Worm (Caenorhabditis elegans) whole organism, midembryonic: ENCODE measurements around the gene ech-1.1.

ENCODE experiments used
- T22C8.4 ChIP-seq: fragments of 200-800 bp; sonication (Bioruptor generic); IDR thresholded peaks from 2 replicates; pipeline ENCODE4 v1.3.6; 2022; ENCODE audit warnings: missing genetic modification characterization, missing compliant biosample characterization
- cog-1 ChIP-seq: sonication (generic microtip); optimal IDR thresholded peaks from 2 replicates; lab custom pipeline; 2016; ENCODE audit warnings: missing genetic modification characterization, missing compliant biosample characterization
- flt-1 ChIP-seq: fragments of 200-800 bp; sonication (Bioruptor generic); IDR thresholded peaks from 2 replicates; pipeline ENCODE4 v1.3.6; 2022; ENCODE audit warnings: missing genetic modification characterization, missing compliant biosample characterization
- med-1 ChIP-seq: sonication (generic microtip); optimal IDR thresholded peaks from 2 replicates; lab custom pipeline; 2017; ENCODE audit warnings: missing genetic modification characterization, mild to moderate bottlenecking, missing compliant biosample characterization, antibody characterized with exemption, missing genetic modification reagents; ENCODE audit not compliant: insufficient read depth
- ref-1 ChIP-seq: fragments of 200-800 bp; sonication (Bioruptor generic); conservative IDR thresholded peaks from 2 replicates; pipeline ENCODE4 v1.3.6; 2022; ENCODE audit warnings: missing genetic modification reagents, missing genetic modification characterization, missing compliant biosample characterization
- tab-1 ChIP-seq: fragments of 200-800 bp; sonication (Bioruptor generic); IDR thresholded peaks from 2 replicates; pipeline ENCODE4 v1.3.6; 2022; ENCODE audit warnings: missing genetic modification characterization, missing compliant biosample characterization
- ztf-23 ChIP-seq: fragments of 200-800 bp; sonication (Bioruptor generic); IDR thresholded peaks from 2 replicates; pipeline ENCODE4 v1.3.6; 2022; ENCODE audit warnings: missing genetic modification reagents, missing genetic modification characterization, missing compliant biosample characterization

ce11 chrV:15376223-15376622 is 14.9 kb upstream of the ech-1.1 start, which contains the start of gene srh-52:
- TF ChIP-seq cog-1 = no peak
- TF ChIP-seq med-1 (GFP tag; lab: Kevin White, UChicago) = no peak
- TF ChIP-seq tab-1 (GFP tag; lab: Robert Waterston, UW) = no peak
- no peak for TF ChIP-seq T22C8.4 (GFP tag; lab: Robert Waterston, UW)
- no peak for TF ChIP-seq ztf-23 (GFP tag; lab: Robert Waterston, UW)
- TF ChIP-seq flt-1 (GFP tag; lab: Robert Waterston, UW) = no peak
- no peak for TF ChIP-seq ref-1
